Fruit fly (Drosophila melanogaster) whole organism, adult: ENCODE results near the gene Tpst.

ENCODE experiments used
- CG14711 ChIP-seq: fragments of 200-800 bp; sonication (Bioruptor generic); optimal IDR thresholded peaks from 2 replicates; lab custom pipeline; 2018; ENCODE audit warnings: missing biosample characterization, mild to moderate bottlenecking, missing genetic modification characterization, moderate library complexity
- CG7101 ChIP-seq: fragments of 200-800 bp; sonication (Bioruptor generic); optimal IDR thresholded peaks from 2 replicates; lab custom pipeline; 2018; ENCODE audit warnings: missing biosample characterization, mild to moderate bottlenecking, missing genetic modification characterization, moderate library complexity
- Hr96 ChIP-seq: fragments of 200-800 bp; sonication (Bioruptor generic); optimal IDR thresholded peaks from 2 replicates; lab custom pipeline; 2016; ENCODE audit warnings: missing biosample characterization, missing genetic modification characterization

- TF ChIP-seq CG14711 (no peak), Hr96 (GFP tag; lab: Kevin White, UChicago) (no peak), CG7101 (tag; lab: Kevin White, UChicago) (no peak)
Observed at dm6 chrX:13611884-13612283, 48.3 kb downstream of the Tpst start, which contains the start of the genes Ndc80 and BthD.
